Worm (Caenorhabditis elegans) whole organism, late embryonic: ENCODE data around the gene C01G5.9.

Experiments used
- C08G9.2 ChIP-seq: sonication (generic microtip); optimal IDR thresholded peaks from 2 replicates; lab custom pipeline; 2016; ENCODE audit warnings: mild to moderate bottlenecking, missing genetic modification characterization, moderate library complexity, missing compliant biosample characterization
- F13H6.1 ChIP-seq: sonication (generic microtip); optimal IDR thresholded peaks from 2 replicates; lab custom pipeline; 2016; ENCODE audit warnings: missing genetic modification characterization, missing compliant biosample characterization
- K09A11.1 ChIP-seq: sonication (generic microtip); optimal IDR thresholded peaks from 2 replicates; lab custom pipeline; 2017; ENCODE audit warnings: antibody characterized with exemption, mild to moderate bottlenecking, missing genetic modification characterization, missing compliant biosample characterization; ENCODE audit not compliant: insufficient read depth
- ahr-1 ChIP-seq: sonication (generic microtip); optimal IDR thresholded peaks from 2 replicates; lab custom pipeline; 2016; ENCODE audit warnings: missing genetic modification characterization, missing compliant biosample characterization
- ceh-14 ChIP-seq: sonication (generic microtip); optimal IDR thresholded peaks from 2 replicates; lab custom pipeline; 2016; ENCODE audit warnings: missing genotype, missing genetic modification characterization, missing compliant biosample characterization
- ceh-18 ChIP-seq: sonication (generic microtip); optimal IDR thresholded peaks from 2 replicates; lab custom pipeline; 2016; ENCODE audit warnings: missing genetic modification characterization, missing compliant biosample characterization
- ceh-2 ChIP-seq: sonication (generic microtip); optimal IDR thresholded peaks from 2 replicates; lab custom pipeline; 2016; ENCODE audit warnings: missing genotype, missing genetic modification characterization, missing compliant biosample characterization
- ceh-22 ChIP-seq: sonication (generic microtip); optimal IDR thresholded peaks from 2 replicates; lab custom pipeline; 2017; ENCODE audit warnings: missing biosample characterization, missing genetic modification characterization
- ceh-31 ChIP-seq: sonication (generic microtip); optimal IDR thresholded peaks from 2 replicates; lab custom pipeline; 2016; ENCODE audit warnings: missing genetic modification characterization, missing compliant biosample characterization
- ceh-45 ChIP-seq: fragments of 200-800 bp; sonication (Bioruptor generic); IDR thresholded peaks from 2 replicates; pipeline ENCODE4 v1.3.6; 2022; ENCODE audit warnings: missing genetic modification reagents, missing genetic modification characterization, missing compliant biosample characterization
- ceh-48 ChIP-seq: sonication (generic microtip); optimal IDR thresholded peaks from 2 replicates; lab custom pipeline; 2016; ENCODE audit warnings: missing genetic modification characterization, inconsistent platforms, missing compliant biosample characterization
- ceh-6 ChIP-seq: fragments of 200-800 bp; sonication (Bioruptor generic); optimal IDR thresholded peaks from 2 replicates; lab custom pipeline; 2018; ENCODE audit warnings: mild to moderate bottlenecking, missing genetic modification characterization, missing compliant biosample characterization
- ceh-9 ChIP-seq: sonication (generic microtip); optimal IDR thresholded peaks from 2 replicates; lab custom pipeline; 2016; ENCODE audit warnings: mild to moderate bottlenecking, missing genetic modification characterization, inconsistent platforms, missing compliant biosample characterization
- che-1 ChIP-seq: sonication (generic microtip); optimal IDR thresholded peaks from 2 replicates; lab custom pipeline; 2016; ENCODE audit warnings: mild to moderate bottlenecking, missing genetic modification characterization, missing compliant biosample characterization
- elt-2 ChIP-seq: sonication (generic microtip); optimal IDR thresholded peaks from 2 replicates; lab custom pipeline; 2016; ENCODE audit warnings: missing genetic modification reagents, missing genetic modification characterization, missing compliant biosample characterization
- ets-4 ChIP-seq: sonication (generic microtip); optimal IDR thresholded peaks from 2 replicates; lab custom pipeline; 2016; ENCODE audit warnings: missing genetic modification characterization, missing compliant biosample characterization
- eyg-1 ChIP-seq: sonication (generic microtip); optimal IDR thresholded peaks from 2 replicates; lab custom pipeline; 2016; ENCODE audit warnings: missing genotype, missing genetic modification characterization, missing compliant biosample characterization
- fkh-6 ChIP-seq: sonication (generic microtip); optimal IDR thresholded peaks from 2 replicates; lab custom pipeline; 2016; ENCODE audit warnings: missing genetic modification characterization, missing compliant biosample characterization
- gmeb-2 ChIP-seq: sonication (generic microtip); optimal IDR thresholded peaks from 2 replicates; lab custom pipeline; 2016; ENCODE audit warnings: missing genetic modification characterization, inconsistent platforms, missing compliant biosample characterization
- hlh-13 ChIP-seq: fragments of 200-800 bp; sonication (Bioruptor generic); optimal IDR thresholded peaks from 2 replicates; lab custom pipeline; 2018; ENCODE audit warnings: mild to moderate bottlenecking, missing genetic modification characterization, missing compliant biosample characterization
- hlh-15 ChIP-seq: sonication (generic microtip); optimal IDR thresholded peaks from 2 replicates; lab custom pipeline; 2016; ENCODE audit warnings: missing genetic modification characterization, missing compliant biosample characterization
- hlh-30 ChIP-seq: sonication (generic microtip); optimal IDR thresholded peaks from 2 replicates; lab custom pipeline; 2017; ENCODE audit warnings: antibody characterized with exemption, missing genetic modification characterization, missing compliant biosample characterization; ENCODE audit not compliant: insufficient read depth
- hlh-6 ChIP-seq: sonication (generic microtip); optimal IDR thresholded peaks from 2 replicates; lab custom pipeline; 2016; ENCODE audit warnings: missing genotype, missing genetic modification characterization, missing compliant biosample characterization
- hlh-8 ChIP-seq: sonication (generic microtip); optimal IDR thresholded peaks from 2 replicates; lab custom pipeline; 2016; ENCODE audit warnings: missing genotype, missing genetic modification characterization, missing compliant biosample characterization
- nfya-1 ChIP-seq: sonication (generic microtip); optimal IDR thresholded peaks from 2 replicates; lab custom pipeline; 2017; ENCODE audit warnings: missing genetic modification characterization, mild to moderate bottlenecking, missing compliant biosample characterization, antibody characterized with exemption, moderate library complexity
- nhr-11 ChIP-seq: fragments of 150-350 bp; optimal IDR thresholded peaks from 2 replicates; lab custom pipeline; 2014; ENCODE audit warnings: missing biosample characterization, missing genetic modification characterization
- pag-3 ChIP-seq: sonication (generic microtip); optimal IDR thresholded peaks from 2 replicates; lab custom pipeline; 2016; ENCODE audit warnings: missing compliant biosample characterization, missing genetic modification characterization, borderline replicate concordance
- pha-2 ChIP-seq: sonication (generic microtip); optimal IDR thresholded peaks from 2 replicates; lab custom pipeline; 2017; ENCODE audit warnings: mild to moderate bottlenecking, missing genetic modification characterization, missing compliant biosample characterization
- pros-1 ChIP-seq: fragments of 150-350 bp; optimal IDR thresholded peaks from 2 replicates; lab custom pipeline; 2014; ENCODE audit warnings: missing biosample characterization, missing genetic modification reagents, missing genetic modification characterization
- rnt-1 ChIP-seq: sonication (generic microtip); optimal IDR thresholded peaks from 2 replicates; lab custom pipeline; 2016; ENCODE audit warnings: missing genetic modification characterization, missing compliant biosample characterization
- sdc-2 ChIP-seq: sonication (generic microtip); optimal IDR thresholded peaks from 2 replicates; lab custom pipeline; 2016; ENCODE audit warnings: missing genotype, missing genetic modification characterization, missing compliant biosample characterization
- sox-2 ChIP-seq: fragments of 200-800 bp; sonication (Bioruptor generic); IDR thresholded peaks from 2 replicates; pipeline ENCODE4 v1.3.6; 2022; ENCODE audit warnings: missing genetic modification reagents, missing genetic modification characterization, missing compliant biosample characterization
- sox-4 ChIP-seq: sonication (generic microtip); optimal IDR thresholded peaks from 2 replicates; lab custom pipeline; 2017; ENCODE audit warnings: mild to moderate bottlenecking, missing genetic modification characterization, inconsistent platforms, missing compliant biosample characterization
- ttx-3 ChIP-seq: sonication (generic microtip); optimal IDR thresholded peaks from 2 replicates; lab custom pipeline; 2016; ENCODE audit warnings: missing genetic modification reagents, missing genetic modification characterization, missing compliant biosample characterization
- unc-3 ChIP-seq, 2 experiments: fragments of 200-800 bp in 1 of 2; sonication (Bioruptor generic) in 1 of 2; sonication (generic microtip) in 1 of 2; conservative IDR thresholded peaks in 1 of 2; optimal IDR thresholded peaks in 1 of 2; 2 replicates each; pipeline versions ENCODE4 v1.3.6 to Lab custom; 2016 to 2022; ENCODE audit warnings: missing compliant biosample characterization in 2 of 2, missing genetic modification characterization in 2 of 2, missing genetic modification reagents in 1 of 2
- unc-42 ChIP-seq: sonication (generic microtip); optimal IDR thresholded peaks from 2 replicates; lab custom pipeline; 2016; ENCODE audit warnings: missing genotype, missing genetic modification characterization, missing compliant biosample characterization
- unc-55 ChIP-seq: sonication (generic microtip); optimal IDR thresholded peaks from 2 replicates; lab custom pipeline; 2017; ENCODE audit warnings: missing biosample characterization, missing genetic modification reagents, missing genetic modification characterization
- unc-86 ChIP-seq: sonication (generic microtip); optimal IDR thresholded peaks from 2 replicates; lab custom pipeline; 2016; ENCODE audit warnings: missing genetic modification characterization, missing compliant biosample characterization
- zip-5 ChIP-seq: sonication (generic microtip); optimal IDR thresholded peaks from 2 replicates; lab custom pipeline; 2016; ENCODE audit warnings: missing genetic modification characterization, missing compliant biosample characterization

Gene C01G5.9

ce11 chrIV:6548609-6549008 lies 28.9 kb downstream of the C01G5.9 start, which contains the start of gene fan-1:
Gene fan-1, plus strand, starts transcription at chrIV:6548686.
- TF ChIP-seq sox-2 (GFP tag; lab: Robert Waterston, UW) (no peak), nfya-1 (tag; lab: Kevin White, UChicago) (peak; percentile 26), ceh-22 (tag; lab: Kevin White, UChicago) (no peak), ets-4 (tag; lab: Kevin White, UChicago) (peak; percentile 8), ceh-2 (no peak)

ce11 chrIV:6552036-6552435 lies 32.3 kb downstream of the C01G5.9 start:
- no peak for TF ChIP-seq ttx-3
- no peak for TF ChIP-seq elt-2 (tag; lab: Kevin White, UChicago)
- no peak for TF ChIP-seq rnt-1 (tag; lab: Kevin White, UChicago)
- TF ChIP-seq ceh-45 (GFP tag; lab: Robert Waterston, UW): no peak
- TF ChIP-seq sox-4: no peak
- no peak for TF ChIP-seq ahr-1
- TF ChIP-seq eyg-1 (tag; lab: Kevin White, UChicago): no peak
- TF ChIP-seq unc-55 (GFP tag; lab: Kevin White, UChicago): no peak
- TF ChIP-seq, all 69 proteins: peak for 0

ce11 chrIV:6554865-6555264 lies 35.2 kb downstream of the C01G5.9 start:
- no peak for TF ChIP-seq pha-2
- peak; percentile 86 for TF ChIP-seq elt-2 (tag; lab: Kevin White, UChicago)

- TF ChIP-seq hlh-30 (tag; lab: Kevin White, UChicago) (peak; percentile 50), ceh-48 (no peak), C08G9.2 (tag; lab: Kevin White, UChicago) (no peak), fkh-6 (tag; lab: Kevin White, UChicago) (no peak), hlh-8 (no peak), ceh-31 (tag; lab: Kevin White, UChicago) (peak; percentile 21), hlh-13 (no peak), pag-3 (no peak), unc-86 (no peak), ceh-14 (tag; lab: Kevin White, UChicago) (no peak), ceh-6 (no peak), unc-42 (peak; percentile 15), ets-4 (tag; lab: Kevin White, UChicago) (no peak), pros-1 (tag; lab: Kevin White, UChicago) (no peak), eyg-1 (tag; lab: Kevin White, UChicago) (no peak)
- TF ChIP-seq, all 69 proteins: peak for 3
These were observed 36.0 kb downstream of the C01G5.9 start, which contains the start of gene paqr-1 for ce11 chrIV:6555388-6556330. Gene paqr-1, minus strand, starts transcription at chrIV:6555438.

- TF ChIP-seq hlh-15 (tag; lab: Kevin White, UChicago) (no peak), K09A11.1 (tag; lab: Kevin White, UChicago) (peak; percentile 24), rnt-1 (tag; lab: Kevin White, UChicago) (no peak), gmeb-2 (tag; lab: Kevin White, UChicago) (peak; percentile 51), hlh-13 (peak; percentile 16), ceh-9 (tag; lab: Kevin White, UChicago) (no peak), nfya-1 (tag; lab: Kevin White, UChicago) (peak; percentile 58), unc-3 (GFP tag; conservative IDR thresholded peaks at IDR 0.05; lab: Robert Waterston, UW) (peak; percentile 43; the same call in 1 of the 2 replicates), unc-3 (tag; optimal IDR thresholded peaks at IDR 0.05; lab: Kevin White, UChicago) (peak; percentile 31), ahr-1 (peak; percentile 16), sdc-2 (peak; percentile 14), hlh-6 (tag; lab: Kevin White, UChicago) (no peak), F13H6.1 (tag; lab: Kevin White, UChicago) (no peak), pag-3 (no peak), fkh-6 (tag; lab: Kevin White, UChicago) (no peak), zip-5 (tag; lab: Kevin White, UChicago) (peak; percentile 22), hlh-8 (peak; percentile 5), nhr-11 (tag; lab: Kevin White, UChicago) (no peak), ceh-31 (tag; lab: Kevin White, UChicago) (peak; percentile 71), pros-1 (tag; lab: Kevin White, UChicago) (peak; percentile 23), ets-4 (tag; lab: Kevin White, UChicago) (no peak), che-1 (tag; lab: Kevin White, UChicago) (peak; percentile 59), ceh-18 (peak; percentile 17), sox-4 (peak; percentile 55)
These were observed 37.1 kb downstream of the C01G5.9 start, which contains the start of gene try-3 for ce11 chrIV:6556624-6557368. Gene try-3, plus strand, starts transcription at chrIV:6557155.
